Fruit fly (Drosophila melanogaster) whole organism, prepupa: ENCODE results near the gene CG1394.
A peak's percentile ranks its signal among the peaks of the same experiment; 100 is the strongest.

Source experiments
- Blimp-1 ChIP-seq: fragments of 200-800 bp; sonication (Bioruptor generic); optimal IDR thresholded peaks from 3 replicates; lab custom pipeline; 2017; ENCODE audit warnings: missing biosample characterization, missing genetic modification characterization, mild to moderate bottlenecking, moderate library complexity, missing genetic modification reagents
- CG10631 ChIP-seq: fragments of 200-800 bp; sonication (Bioruptor generic); optimal IDR thresholded peaks from 2 replicates; lab custom pipeline; 2016; ENCODE audit warnings: missing biosample characterization, missing genetic modification characterization
- CG10669 ChIP-seq: fragments of 200-800 bp; sonication (Bioruptor generic); optimal IDR thresholded peaks from 3 replicates; lab custom pipeline; 2018; ENCODE audit warnings: missing biosample characterization, mild to moderate bottlenecking, missing genetic modification characterization, moderate library complexity
- CG11294 ChIP-seq: fragments of 200-800 bp; sonication (Bioruptor generic); IDR thresholded peaks from 2 replicates; pipeline ENCODE4 v1.3.6; 2022; ENCODE audit warnings: missing biosample characterization, missing genetic modification characterization
- CG11762 ChIP-seq: fragments of 200-800 bp; sonication (Bioruptor generic); optimal IDR thresholded peaks from 3 replicates; lab custom pipeline; 2016; ENCODE audit warnings: missing biosample characterization, missing genetic modification characterization; ENCODE audit not compliant: insufficient read depth
- CG11902 ChIP-seq: fragments of 200-800 bp; sonication (Bioruptor generic); optimal IDR thresholded peaks from 3 replicates; lab custom pipeline; 2016; ENCODE audit warnings: missing biosample characterization, missing genetic modification characterization
- CG3032 ChIP-seq: fragments of 200-800 bp; optimal IDR thresholded peaks from 2 replicates; lab custom pipeline; 2019; ENCODE audit warnings: missing biosample characterization, mild to moderate bottlenecking, missing genetic modification characterization, moderate library complexity
- CG34406 ChIP-seq: fragments of 200-800 bp; sonication (Bioruptor generic); optimal IDR thresholded peaks from 3 replicates; lab custom pipeline; 2016; ENCODE audit warnings: missing biosample characterization, missing genetic modification characterization
- CG3919 ChIP-seq: fragments of 200-800 bp; sonication (Bioruptor generic); optimal IDR thresholded peaks from 3 replicates; lab custom pipeline; 2016; ENCODE audit warnings: missing biosample characterization, missing genetic modification characterization
- CG4318 ChIP-seq: fragments of 200-800 bp; sonication (Bioruptor generic); optimal IDR thresholded peaks from 3 replicates; lab custom pipeline; 2017; ENCODE audit warnings: missing biosample characterization, mild to moderate bottlenecking, missing genetic modification characterization
- CG6854 ChIP-seq: fragments of 200-800 bp; sonication (Bioruptor generic); optimal IDR thresholded peaks from 2 replicates; lab custom pipeline; 2017; ENCODE audit warnings: missing biosample characterization, mild to moderate bottlenecking, missing genetic modification characterization
- CG7368 ChIP-seq: fragments of 200-800 bp; sonication (Bioruptor generic); optimal IDR thresholded peaks from 3 replicates; lab custom pipeline; 2016; ENCODE audit warnings: missing biosample characterization, missing genetic modification characterization
- CG8319 ChIP-seq: fragments of 200-800 bp; sonication (Bioruptor generic); optimal IDR thresholded peaks from 3 replicates; lab custom pipeline; 2016; ENCODE audit warnings: missing biosample characterization, missing genetic modification characterization
- CG8632 ChIP-seq: fragments of 200-800 bp; sonication (Bioruptor generic); optimal IDR thresholded peaks from 3 replicates; lab custom pipeline; 2016; ENCODE audit warnings: missing biosample characterization, missing genetic modification characterization
- Eip75B ChIP-seq: fragments of 200-800 bp; sonication (Bioruptor generic); optimal IDR thresholded peaks from 3 replicates; lab custom pipeline; 2016; ENCODE audit warnings: missing biosample characterization, missing genetic modification characterization
- Eip78C ChIP-seq: fragments of 200-800 bp; sonication (Bioruptor generic); peaks from one replicate; lab custom pipeline; 2016; ENCODE audit warnings: missing biosample characterization, missing genetic modification characterization
- Ets21C ChIP-seq: fragments of 200-800 bp; sonication (Bioruptor generic); optimal IDR thresholded peaks from 3 replicates; lab custom pipeline; 2016; ENCODE audit warnings: missing biosample characterization, missing genetic modification characterization
- Ets96B ChIP-seq: fragments of 200-800 bp; optimal IDR thresholded peaks from 2 replicates; lab custom pipeline; 2019; ENCODE audit warnings: missing biosample characterization, mild to moderate bottlenecking, missing genetic modification characterization, moderate library complexity
- Hr38 ChIP-seq: sonication (Bioruptor generic); optimal IDR thresholded peaks from 2 replicates; lab custom pipeline; 2016; ENCODE audit warnings: missing biosample characterization, missing genetic modification characterization
- Hr4 ChIP-seq: fragments of 200-800 bp; sonication (Bioruptor generic); optimal IDR thresholded peaks from 3 replicates; lab custom pipeline; 2016; ENCODE audit warnings: missing biosample characterization, missing genetic modification characterization
- Lpt ChIP-seq: fragments of 200-800 bp; sonication (Bioruptor generic); optimal IDR thresholded peaks from 3 replicates; lab custom pipeline; 2016; ENCODE audit warnings: missing biosample characterization, missing genetic modification characterization
- Met ChIP-seq: fragments of 200-800 bp; sonication (Bioruptor generic); optimal IDR thresholded peaks from 3 replicates; lab custom pipeline; 2016; ENCODE audit warnings: missing biosample characterization, missing genetic modification characterization
- OdsH ChIP-seq: fragments of 200-800 bp; sonication (Bioruptor generic); optimal IDR thresholded peaks from 3 replicates; lab custom pipeline; 2016; ENCODE audit warnings: missing biosample characterization, missing genetic modification characterization
- Sox102F ChIP-seq: fragments of 200-800 bp; sonication (Bioruptor generic); optimal IDR thresholded peaks from 2 replicates; lab custom pipeline; 2016; ENCODE audit warnings: missing biosample characterization, mild to moderate bottlenecking, missing genetic modification characterization
- achi ChIP-seq: fragments of 200-800 bp; sonication (Bioruptor generic); optimal IDR thresholded peaks from 3 replicates; lab custom pipeline; 2016; ENCODE audit warnings: missing biosample characterization, missing genetic modification characterization
- acj6 ChIP-seq: fragments of 200-800 bp; sonication (Bioruptor generic); optimal IDR thresholded peaks from 3 replicates; lab custom pipeline; 2016; ENCODE audit warnings: missing biosample characterization, missing genetic modification characterization
- dac ChIP-seq: fragments of 200-800 bp; sonication (Bioruptor generic); optimal IDR thresholded peaks from 2 replicates; lab custom pipeline; 2017; ENCODE audit warnings: missing biosample characterization, mild to moderate bottlenecking, missing genetic modification characterization
- dsx ChIP-seq: fragments of 200-800 bp; optimal IDR thresholded peaks from 3 replicates; lab custom pipeline; 2019; ENCODE audit warnings: missing biosample characterization, mild to moderate bottlenecking, missing genetic modification characterization, moderate library complexity; ENCODE audit not compliant: poor library complexity, severe bottlenecking
- eg ChIP-seq: fragments of 200-800 bp; sonication (Bioruptor generic); IDR thresholded peaks from 3 replicates; pipeline ENCODE4 v1.3.6; 2022; ENCODE audit warnings: missing biosample characterization, missing genetic modification characterization
- fkh ChIP-seq: fragments of 200-800 bp; sonication (Bioruptor generic); optimal IDR thresholded peaks from 3 replicates; lab custom pipeline; 2017; ENCODE audit warnings: missing biosample characterization, mild to moderate bottlenecking, missing genetic modification characterization, moderate library complexity
- lz ChIP-seq: fragments of 200-800 bp; sonication (Bioruptor generic); optimal IDR thresholded peaks from 3 replicates; lab custom pipeline; 2016; ENCODE audit warnings: missing biosample characterization, missing genetic modification characterization
- net ChIP-seq: fragments of 200-800 bp; sonication (Bioruptor generic); optimal IDR thresholded peaks from 3 replicates; lab custom pipeline; 2016; ENCODE audit warnings: missing biosample characterization, missing genetic modification characterization
- salr ChIP-seq, 2 experiments: fragments of 200-800 bp; sonication (Bioruptor generic); optimal IDR thresholded peaks; 3 replicates each; lab custom pipeline; 2016 to 2018; ENCODE audit warnings: missing biosample characterization in 2 of 2, missing genetic modification characterization in 2 of 2, mild to moderate bottlenecking in 1 of 2
- spab ChIP-seq: fragments of 200-800 bp; sonication (Bioruptor generic); optimal IDR thresholded peaks from 2 replicates; lab custom pipeline; 2017; ENCODE audit warnings: missing biosample characterization, mild to moderate bottlenecking, missing genetic modification characterization, missing genetic modification reagents
- svp ChIP-seq: fragments of 200-800 bp; sonication (Bioruptor generic); peaks from one replicate; lab custom pipeline; 2016; ENCODE audit warnings: missing biosample characterization, missing genetic modification characterization
- vri ChIP-seq: fragments of 200-800 bp; sonication (Bioruptor generic); optimal IDR thresholded peaks from 3 replicates; lab custom pipeline; 2016; ENCODE audit warnings: missing biosample characterization, mild to moderate bottlenecking, missing genetic modification characterization

The CG1394 gene

DNA sequence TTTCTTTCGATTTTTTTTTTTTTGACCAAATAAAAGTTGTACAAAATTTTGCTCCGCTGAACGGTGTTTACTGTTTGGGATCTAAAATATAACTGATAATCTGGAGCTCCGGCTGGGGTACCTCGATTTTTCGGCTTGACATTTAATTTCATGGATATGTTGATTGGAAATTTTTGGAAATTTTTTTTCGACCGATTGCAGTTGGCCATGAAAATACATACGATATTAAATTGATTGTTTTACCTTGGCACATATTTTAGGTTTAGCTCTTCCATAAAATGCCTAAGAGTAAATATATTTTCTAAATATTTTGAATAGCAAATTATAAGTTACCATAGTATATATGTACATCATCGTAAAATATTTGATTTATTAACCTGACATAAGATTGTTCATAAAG, at the start of gene CG1394:
TSS of gene CG1394 (minus strand) at position 101 of the 400 bp plus-strand sequence.
- TF ChIP-seq Lpt (GFP tag; lab: Kevin White, UChicago), result no peak
- no peak for TF ChIP-seq CG6854 (GFP tag; lab: Kevin White, UChicago)
- no peak for TF ChIP-seq dsx (GFP tag; lab: Kevin White, UChicago)
- TF ChIP-seq Eip75B (GFP tag; lab: Kevin White, UChicago), result no peak
- TF ChIP-seq net (GFP tag; lab: Kevin White, UChicago), result no peak
- TF ChIP-seq spab, result no peak
- TF ChIP-seq eg, result no peak
- no peak for TF ChIP-seq Eip78C (GFP tag; lab: Kevin White, UChicago)
- no peak for TF ChIP-seq Hr4
- TF ChIP-seq CG4318 (GFP tag; lab: Kevin White, UChicago), result no peak
- no peak for TF ChIP-seq Hr38 (GFP tag; lab: Kevin White, UChicago)
- no peak for TF ChIP-seq fkh (GFP tag; lab: Kevin White, UChicago)
- no peak for TF ChIP-seq CG34406 (GFP tag; lab: Kevin White, UChicago)
- no peak for TF ChIP-seq lz (GFP tag; lab: Kevin White, UChicago)
- no peak for TF ChIP-seq OdsH (GFP tag; lab: Kevin White, UChicago)
- no peak for TF ChIP-seq CG11762
- no peak for TF ChIP-seq salr (GFP tag; optimal IDR thresholded peaks at IDR 0.05; lab: Kevin White, UChicago)
- no peak for TF ChIP-seq Ets96B (tag; lab: Kevin White, UChicago)

dm6 chrX:11203104-11203503, 32.6 kb upstream of the CG1394 start:
- TF ChIP-seq CG8632 (no peak), salr (GFP tag; optimal IDR thresholded peaks at IDR 0.05; lab: Kevin White, UChicago) (no peak), Hr38 (GFP tag; lab: Kevin White, UChicago) (no peak), CG11294 (no peak), eg (no peak), vri (GFP tag; lab: Kevin White, UChicago) (no peak), Eip75B (GFP tag; lab: Kevin White, UChicago) (no peak), CG10631 (no peak), CG8319 (GFP tag; lab: Kevin White, UChicago) (no peak)

DNA sequence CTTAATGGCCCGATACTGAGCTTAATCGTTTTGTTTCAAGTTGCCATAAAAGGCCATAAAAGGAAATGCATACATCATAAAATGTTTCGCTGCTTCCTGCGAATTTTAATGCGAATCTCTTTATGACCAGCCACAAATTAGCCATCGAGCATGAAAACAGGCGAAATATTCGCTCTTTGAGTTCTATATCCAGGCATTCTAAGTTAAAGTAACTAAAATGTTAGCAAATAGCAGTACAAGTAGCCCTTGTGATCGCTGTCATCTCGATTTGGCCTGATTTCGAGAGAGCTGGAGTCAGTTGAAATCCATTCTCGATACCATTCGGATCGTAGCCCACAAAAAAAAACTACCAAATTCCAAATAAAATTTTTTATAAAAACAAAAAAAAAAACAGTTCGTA, 31.5 kb upstream of the CG1394 start, which contains the start of gene CG11106:
TSS of gene CG11106 (plus strand) at position 301 of the 400 bp plus-strand sequence.
- no peak for TF ChIP-seq CG4318 (GFP tag; lab: Kevin White, UChicago)
- TF ChIP-seq Blimp-1 (GFP tag; lab: Kevin White, UChicago), result no peak
- TF ChIP-seq Sox102F (GFP tag; lab: Kevin White, UChicago), result no peak
- TF ChIP-seq Ets21C, result no peak
- TF ChIP-seq Hr4, result no peak

DNA sequence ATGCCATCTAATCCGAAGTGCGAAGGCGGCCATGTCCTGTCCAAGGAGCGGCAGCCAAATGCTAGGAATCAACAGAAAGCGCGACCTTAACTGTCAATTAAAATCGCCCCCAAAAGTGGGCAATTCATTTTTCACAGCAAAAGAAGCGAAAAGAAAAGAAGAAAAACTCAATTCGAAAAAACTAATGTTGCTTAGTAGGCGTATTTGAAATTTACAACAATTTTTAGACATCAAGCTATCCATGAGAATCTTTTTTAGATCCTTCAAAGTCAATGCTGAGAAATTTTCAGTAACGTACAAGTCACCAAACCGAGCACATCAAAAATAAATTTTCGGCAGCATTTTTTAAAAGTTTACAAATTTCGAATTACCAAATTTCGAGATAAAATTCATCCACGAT, 12.2 kb upstream of the CG1394 start, which contains the start of gene CG15200:
TSS of gene CG15200 (plus strand) at position 301 of the 400 bp plus-strand sequence.
- TF ChIP-seq Met (GFP tag; lab: Kevin White, UChicago), result no peak
- TF ChIP-seq CG10669 (GFP tag; lab: Kevin White, UChicago), result no peak
- no peak for TF ChIP-seq net (GFP tag; lab: Kevin White, UChicago)
- no peak for TF ChIP-seq CG11902
- no peak for TF ChIP-seq Lpt (GFP tag; lab: Kevin White, UChicago)
- TF ChIP-seq CG8319 (GFP tag; lab: Kevin White, UChicago), result no peak
- TF ChIP-seq Blimp-1 (GFP tag; lab: Kevin White, UChicago), result no peak
- TF ChIP-seq CG11294, result no peak
- no peak for TF ChIP-seq salr (GFP tag; optimal IDR thresholded peaks at IDR 0.05; lab: Kevin White, UChicago)
- no peak for TF ChIP-seq vri (GFP tag; lab: Kevin White, UChicago)
- no peak for TF ChIP-seq acj6
- TF ChIP-seq CG3919 (GFP tag; lab: Kevin White, UChicago), result no peak
- TF ChIP-seq achi (GFP tag; lab: Kevin White, UChicago), result no peak
- no peak for TF ChIP-seq CG6854 (GFP tag; lab: Kevin White, UChicago)
- TF ChIP-seq CG3032 (tag; lab: Kevin White, UChicago), result no peak

DNA sequence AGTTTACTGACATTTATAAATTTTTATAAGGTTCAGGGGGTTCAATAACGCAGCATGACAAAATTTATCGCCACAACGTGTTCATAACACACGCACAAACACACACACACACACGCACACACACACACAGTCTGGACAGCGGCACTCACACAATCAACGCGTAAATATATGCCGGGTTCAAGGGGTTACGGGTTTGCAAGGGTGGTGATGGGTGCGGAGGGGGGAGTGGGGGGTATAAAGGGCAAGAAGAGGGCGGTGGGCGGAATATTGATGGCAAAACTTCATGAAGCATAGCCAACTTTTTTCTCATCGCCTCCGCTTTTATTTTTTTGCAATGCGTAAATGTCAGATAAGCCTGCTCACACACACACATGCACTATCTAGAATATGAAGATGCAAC, 5.6 kb upstream of the CG1394 start:
- peak; percentile 23 for TF ChIP-seq svp (GFP tag; lab: Kevin White, UChicago)
- no peak for TF ChIP-seq CG34406 (GFP tag; lab: Kevin White, UChicago)
- TF ChIP-seq fkh (GFP tag; lab: Kevin White, UChicago), result no peak
- no peak for TF ChIP-seq dac (GFP tag; lab: Kevin White, UChicago)
- no peak for TF ChIP-seq CG4318 (GFP tag; lab: Kevin White, UChicago)
- TF ChIP-seq CG3919 (GFP tag; lab: Kevin White, UChicago), result no peak
- no peak for TF ChIP-seq CG7368 (GFP tag; lab: Kevin White, UChicago)
- no peak for TF ChIP-seq Eip78C (GFP tag; lab: Kevin White, UChicago)
